Fruit fly (Drosophila melanogaster) whole organism, embryonic: ENCODE measurements around the gene CG42307.

Experiments used
- Asciz ChIP-seq: fragments of 200-800 bp; sonication (Bioruptor generic); optimal IDR thresholded peaks from 2 replicates; lab custom pipeline; 2017; ENCODE audit warnings: missing biosample characterization, mild to moderate bottlenecking, missing genetic modification characterization, missing genetic modification reagents
- Atf6 ChIP-seq: fragments of 200-800 bp; sonication (Bioruptor generic); IDR thresholded peaks from 2 replicates; pipeline ENCODE4 v1.3.6; 2022; ENCODE audit warnings: missing biosample characterization, missing genetic modification characterization
- BEAF-32 ChIP-seq: fragments of 200-800 bp; sonication (Bioruptor generic); optimal IDR thresholded peaks from 3 replicates; lab custom pipeline; 2017; ENCODE audit warnings: missing biosample characterization, missing genetic modification characterization, mild to moderate bottlenecking, moderate library complexity, missing genetic modification reagents
- CG10321 ChIP-seq: fragments of 200-800 bp; sonication (Bioruptor generic); IDR thresholded peaks from 2 replicates; pipeline ENCODE4 v1.3.6; 2022; ENCODE audit warnings: missing biosample characterization, missing genetic modification characterization
- CG10462 ChIP-seq: fragments of 200-800 bp; sonication (Bioruptor generic); optimal IDR thresholded peaks from 2 replicates; lab custom pipeline; 2016; ENCODE audit warnings: missing biosample characterization, missing genetic modification characterization
- CG10654 ChIP-seq: fragments of 200-800 bp; sonication (Bioruptor generic); optimal IDR thresholded peaks from 2 replicates; lab custom pipeline; 2016; ENCODE audit warnings: missing biosample characterization, missing genetic modification characterization
- CG10959 ChIP-seq: fragments of 200-800 bp; sonication (Bioruptor generic); IDR thresholded peaks from 2 replicates; pipeline ENCODE4 v1.3.6; 2022; ENCODE audit warnings: missing biosample characterization, missing genetic modification characterization
- CG13296 ChIP-seq: fragments of 200-800 bp; sonication (Bioruptor generic); optimal IDR thresholded peaks from 3 replicates; lab custom pipeline; 2018; ENCODE audit warnings: missing biosample characterization, mild to moderate bottlenecking, missing genetic modification characterization
- CG13775 ChIP-seq: fragments of 200-800 bp; sonication (Bioruptor generic); optimal IDR thresholded peaks from 3 replicates; lab custom pipeline; 2017; ENCODE audit warnings: missing biosample characterization, mild to moderate bottlenecking, missing genetic modification characterization
- CG14441 ChIP-seq: fragments of 200-800 bp; sonication (Bioruptor generic); IDR thresholded peaks from 2 replicates; pipeline ENCODE4 v1.3.6; 2022; ENCODE audit warnings: missing biosample characterization, missing genetic modification characterization
- CG15479 ChIP-seq: fragments of 200-800 bp; sonication (Bioruptor generic); optimal IDR thresholded peaks from 3 replicates; lab custom pipeline; 2019; ENCODE audit warnings: missing biosample characterization, mild to moderate bottlenecking, missing genetic modification characterization, moderate library complexity
- CG16813 ChIP-seq: fragments of 200-800 bp; sonication (Bioruptor generic); IDR thresholded peaks from 3 replicates; pipeline ENCODE4 v1.3.6; 2022; ENCODE audit warnings: missing biosample characterization, missing genetic modification characterization; ENCODE audit not compliant: partially characterized antibody
- CG1832 ChIP-seq: fragments of 200-800 bp; sonication (Bioruptor generic); optimal IDR thresholded peaks from 2 replicates; lab custom pipeline; 2017; ENCODE audit warnings: missing biosample characterization, mild to moderate bottlenecking, missing genetic modification characterization, inconsistent platforms
- CG30431 ChIP-seq: fragments of 200-800 bp; sonication (Bioruptor generic); optimal IDR thresholded peaks from 2 replicates; lab custom pipeline; 2017; ENCODE audit warnings: missing biosample characterization, missing genetic modification characterization
- CG32772 ChIP-seq: fragments of 200-800 bp; sonication (Bioruptor generic); IDR thresholded peaks from 2 replicates; pipeline ENCODE4 v1.3.6; 2022; ENCODE audit warnings: missing biosample characterization, missing genetic modification characterization
- CG33213 ChIP-seq: fragments of 200-800 bp; sonication (Bioruptor generic); optimal IDR thresholded peaks from 3 replicates; lab custom pipeline; 2016; ENCODE audit warnings: missing biosample characterization, missing genetic modification characterization
- CG34376 ChIP-seq: fragments of 200-800 bp; sonication (Bioruptor generic); optimal IDR thresholded peaks from 2 replicates; lab custom pipeline; 2018; ENCODE audit warnings: missing biosample characterization, mild to moderate bottlenecking, missing genetic modification characterization
- CG4730 ChIP-seq: fragments of 200-800 bp; sonication (Bioruptor generic); IDR thresholded peaks from 2 replicates; pipeline ENCODE4 v1.3.6; 2022; ENCODE audit warnings: missing biosample characterization, missing genetic modification characterization
- CG7928 ChIP-seq: fragments of 200-800 bp; sonication (Bioruptor generic); optimal IDR thresholded peaks from 2 replicates; lab custom pipeline; 2017; ENCODE audit warnings: missing biosample characterization, mild to moderate bottlenecking, missing genetic modification characterization
- CG8281 ChIP-seq: fragments of 200-800 bp; sonication (Bioruptor generic); optimal IDR thresholded peaks from 2 replicates; lab custom pipeline; 2018; ENCODE audit warnings: missing biosample characterization, mild to moderate bottlenecking, missing genetic modification characterization, moderate library complexity
- Eip74EF ChIP-seq, 2 experiments: fragments of 200-800 bp in 1 of 2; fragments of >200 bp in 1 of 2; sonication (Bioruptor generic) in 1 of 2; optimal IDR thresholded peaks; 2 replicates each; lab custom pipeline; 2017 to 2019; ENCODE audit warnings: missing biosample characterization in 2 of 2, missing genetic modification characterization in 2 of 2, mild to moderate bottlenecking in 1 of 2, moderate library complexity in 1 of 2
- HmgD ChIP-seq: fragments of 200-800 bp; sonication (Bioruptor generic); optimal IDR thresholded peaks from 3 replicates; lab custom pipeline; 2016; ENCODE audit warnings: missing biosample characterization, missing genetic modification characterization
- Nf-YC ChIP-seq: fragments of 200-800 bp; optimal IDR thresholded peaks from 3 replicates; lab custom pipeline; 2019; ENCODE audit warnings: missing biosample characterization, mild to moderate bottlenecking, missing genetic modification characterization, moderate library complexity
- NfI ChIP-seq: fragments of 200-800 bp; sonication (Bioruptor generic); optimal IDR thresholded peaks from 3 replicates; lab custom pipeline; 2018; ENCODE audit warnings: missing biosample characterization, mild to moderate bottlenecking, missing genetic modification characterization, moderate library complexity
- Pdp1 ChIP-seq, 2 experiments: fragments of 200-800 bp; sonication (Bioruptor generic); optimal IDR thresholded peaks; 3 replicates each; lab custom pipeline; 2016; ENCODE audit warnings: missing biosample characterization in 2 of 2, missing genetic modification characterization in 2 of 2, mild to moderate bottlenecking in 1 of 2, moderate library complexity in 1 of 2
- Sin3A ChIP-seq: fragments of >200 bp; optimal IDR thresholded peaks from 2 replicates; lab custom pipeline; 2018
- bab2 ChIP-seq: fragments of 200-800 bp; sonication (Bioruptor generic); optimal IDR thresholded peaks from 2 replicates; lab custom pipeline; 2016; ENCODE audit warnings: missing biosample characterization, missing genetic modification characterization
- chinmo ChIP-seq: fragments of 200-800 bp; sonication (Bioruptor generic); IDR thresholded peaks from 4 replicates; pipeline ENCODE4 v1.3.6; 2022; ENCODE audit warnings: missing biosample characterization, missing genetic modification characterization; ENCODE audit not compliant: partially characterized antibody
- corto ChIP-seq: fragments of 200-800 bp; sonication (Bioruptor generic); optimal IDR thresholded peaks from 2 replicates; lab custom pipeline; 2016; ENCODE audit warnings: missing biosample characterization, mild to moderate bottlenecking, missing genetic modification characterization, moderate library complexity
- cwo ChIP-seq: fragments of 200-800 bp; sonication (Bioruptor generic); optimal IDR thresholded peaks from 3 replicates; lab custom pipeline; 2017; ENCODE audit warnings: missing biosample characterization, missing genetic modification characterization, mild to moderate bottlenecking, moderate library complexity, missing genetic modification reagents
- dati ChIP-seq: fragments of 200-800 bp; sonication (Bioruptor generic); IDR thresholded peaks from 2 replicates; pipeline ENCODE4 v1.3.6; 2022; ENCODE audit warnings: missing biosample characterization, missing genetic modification characterization
- exex ChIP-seq: fragments of 200-800 bp; sonication (Bioruptor generic); optimal IDR thresholded peaks from 4 replicates; lab custom pipeline; 2018; ENCODE audit warnings: missing biosample characterization, mild to moderate bottlenecking, missing genetic modification characterization, moderate library complexity
- fd64A ChIP-seq: fragments of 200-800 bp; sonication (Bioruptor generic); optimal IDR thresholded peaks from 3 replicates; lab custom pipeline; 2018; ENCODE audit warnings: missing biosample characterization, mild to moderate bottlenecking, missing genetic modification characterization
- gce ChIP-seq: fragments of 200-800 bp; sonication (Bioruptor generic); IDR thresholded peaks from 3 replicates; pipeline ENCODE4 v1.3.6; 2022; ENCODE audit warnings: missing biosample characterization, missing genetic modification characterization
- gcm2 ChIP-seq: fragments of 200-800 bp; sonication (Bioruptor generic); optimal IDR thresholded peaks from 2 replicates; lab custom pipeline; 2016; ENCODE audit warnings: missing biosample characterization, missing genetic modification characterization
- lab ChIP-seq: fragments of 200-800 bp; sonication (Bioruptor generic); optimal IDR thresholded peaks from 3 replicates; lab custom pipeline; 2017; ENCODE audit warnings: missing biosample characterization, missing genetic modification characterization, mild to moderate bottlenecking, moderate library complexity, missing genetic modification reagents
- mirr ChIP-seq: fragments of 200-800 bp; sonication (Bioruptor generic); optimal IDR thresholded peaks from 3 replicates; lab custom pipeline; 2018; ENCODE audit warnings: missing biosample characterization, mild to moderate bottlenecking, missing genetic modification characterization
- oc ChIP-seq: fragments of 200-800 bp; sonication (Bioruptor generic); optimal IDR thresholded peaks from 2 replicates; lab custom pipeline; 2018; ENCODE audit warnings: missing biosample characterization, mild to moderate bottlenecking, missing genetic modification characterization, moderate library complexity
- otp ChIP-seq: fragments of 200-800 bp; sonication (Bioruptor generic); IDR thresholded peaks from 3 replicates; pipeline ENCODE4, ENCODE4 v1.3.6; 2022; ENCODE audit warnings: missing biosample characterization, missing genetic modification characterization
- ranshi ChIP-seq: fragments of 200-800 bp; sonication (Bioruptor generic); IDR thresholded peaks from 2 replicates; pipeline ENCODE4 v1.3.6; 2022; ENCODE audit warnings: missing biosample characterization, missing genetic modification characterization
- sc ChIP-seq, 3 experiments: fragments of >200 bp in 2 of 3; fragments of 200-800 bp in 1 of 3; sonication (Bioruptor generic) in 1 of 3; optimal IDR thresholded peaks; 2 replicates in 2 of 3; 3 replicates in 1 of 3; lab custom pipeline; 2017; ENCODE audit warnings: mild to moderate bottlenecking in 1 of 3, missing biosample characterization in 1 of 3, missing genetic modification characterization in 1 of 3, missing genetic modification reagents in 1 of 3
- scrt ChIP-seq: fragments of 200-800 bp; sonication (Bioruptor generic); optimal IDR thresholded peaks from 2 replicates; lab custom pipeline; 2018; ENCODE audit warnings: missing biosample characterization, mild to moderate bottlenecking, missing genetic modification characterization, moderate library complexity
- stc ChIP-seq: fragments of 200-800 bp; sonication (Bioruptor generic); IDR thresholded peaks from 2 replicates; pipeline ENCODE4 v1.3.6; 2022; ENCODE audit warnings: missing biosample characterization, missing genetic modification characterization
- sug ChIP-seq: fragments of 200-800 bp; optimal IDR thresholded peaks from 2 replicates; lab custom pipeline; 2019; ENCODE audit warnings: missing biosample characterization, mild to moderate bottlenecking, missing genetic modification characterization, moderate library complexity
- tap ChIP-seq: fragments of 200-800 bp; optimal IDR thresholded peaks from 3 replicates; lab custom pipeline; 2019; ENCODE audit warnings: missing biosample characterization, mild to moderate bottlenecking, missing genetic modification characterization, moderate library complexity
- toy ChIP-seq: fragments of 200-800 bp; sonication (Bioruptor generic); IDR thresholded peaks from 2 replicates; pipeline ENCODE4 v1.3.6; 2022; ENCODE audit warnings: missing biosample characterization, missing genetic modification characterization
- zfh1 ChIP-seq: fragments of 200-800 bp; sonication (Bioruptor generic); IDR thresholded peaks from 3 replicates; pipeline ENCODE4 v1.3.6; 2022; ENCODE audit warnings: missing biosample characterization, missing genetic modification characterization

The CG42307 gene

dm6 chr3L:7339216-7339742, 10.3 kb downstream of the CG42307 start, which contains the start of the genes lark and eco (continued):
- TF ChIP-seq CG13775 (GFP tag; lab: Kevin White, UChicago) (no peak), HmgD (GFP tag; lab: Kevin White, UChicago) (peak; percentile 3), CG13296 (GFP tag; lab: Kevin White, UChicago) (no peak), tap (tag; lab: Kevin White, UChicago) (no peak), bab2 (GFP tag; lab: Kevin White, UChicago) (no peak), Atf6 (GFP tag; lab: Robert Waterston, UW) (0 out of 2 replicates have a peak, but pooled peaks have one; percentile 9)

- TF ChIP-seq sc (optimal IDR thresholded peaks at IDR 0.05; lab: Kevin White, UChicago) (no peak), sc (GFP tag; optimal IDR thresholded peaks at IDR 0.05; lab: Kevin White, UChicago) (no peak), ranshi (GFP tag; lab: Robert Waterston, UW) (no peak), CG13296 (GFP tag; lab: Kevin White, UChicago) (peak; percentile 17), CG15479 (peak; percentile 69), mirr (GFP tag; lab: Kevin White, UChicago) (peak; percentile 91), exex (tag; lab: Kevin White, UChicago) (peak; percentile 96), Sin3A (no peak), CG32772 (GFP tag; lab: Robert Waterston, UW) (no peak), Pdp1 (GFP tag; optimal IDR thresholded peaks at IDR 0.05; lab: Kevin White, UChicago) (peak in 1 of 2 experiments; percentile 24), CG16813 (no peak), CG7928 (GFP tag; lab: Kevin White, UChicago) (no peak), CG13775 (GFP tag; lab: Kevin White, UChicago) (no peak), lab (GFP tag; lab: Kevin White, UChicago) (peak; percentile 8), CG4730 (GFP tag; lab: Robert Waterston, UW) (no peak), dati (no peak), sug (peak; percentile 38), otp (GFP tag; lab: Robert Waterston, UW) (no peak), stc (GFP tag; lab: Robert Waterston, UW) (no peak), fd64A (GFP tag; lab: Kevin White, UChicago) (no peak), CG34376 (GFP tag; lab: Kevin White, UChicago) (peak; percentile 77), BEAF-32 (GFP tag; lab: Kevin White, UChicago) (no peak), zfh1 (GFP tag; lab: Robert Waterston, UW) (no peak), cwo (GFP tag; lab: Kevin White, UChicago) (peak; percentile 68)
- TF ChIP-seq, all 482 proteins: peak for 9
Observed at dm6 chr3L:7344001-7344400, 15.1 kb downstream of the CG42307 start.

DNA sequence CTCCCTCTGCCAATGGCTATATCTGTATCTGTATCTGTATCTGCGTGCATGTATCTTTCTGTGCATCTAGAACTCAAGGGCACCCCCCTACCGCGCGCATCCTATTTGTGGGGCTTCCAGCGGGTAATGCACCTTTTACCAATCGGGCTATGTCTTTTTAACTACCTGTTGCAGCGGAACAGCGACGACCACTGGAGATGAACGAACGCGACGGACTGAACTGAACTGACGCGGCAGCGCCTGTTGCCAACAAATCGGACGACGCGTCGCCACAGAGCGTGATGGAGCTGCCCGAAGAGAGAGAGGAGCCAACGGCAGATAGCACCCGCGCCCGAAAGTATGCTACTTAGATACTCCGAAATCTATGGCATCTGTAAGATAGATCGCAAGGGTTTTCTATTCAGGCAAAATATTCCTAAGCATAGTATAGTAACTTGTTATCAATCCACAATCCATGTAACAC, 16.1 kb downstream of the CG42307 start, which contains the start of gene Cln7:
TSS of gene Cln7 (minus strand) at position 219 of the 463 bp plus-strand sequence.
- no peak for TF ChIP-seq toy (GFP tag; lab: Robert Waterston, UW)
- no peak for TF ChIP-seq CG10654 (GFP tag; lab: Kevin White, UChicago)
- TF ChIP-seq CG14441, result no peak
- no peak for TF ChIP-seq CG10321 (GFP tag; lab: Robert Waterston, UW)
- no peak for TF ChIP-seq CG10462 (GFP tag; lab: Kevin White, UChicago)
- peak; percentile 35 for TF ChIP-seq scrt (GFP tag; lab: Kevin White, UChicago)
- peak; percentile 56 for TF ChIP-seq Atf6 (GFP tag; lab: Robert Waterston, UW)
- TF ChIP-seq Nf-YC (tag; lab: Kevin White, UChicago), result peak; percentile 70
- no peak for TF ChIP-seq Asciz (GFP tag; lab: Kevin White, UChicago)
- peak; percentile 87; the same call in 2 of the 4 replicates for TF ChIP-seq chinmo (GFP tag; lab: Robert Waterston, UW)
- no peak for TF ChIP-seq CG30431
- peak; percentile 22 for TF ChIP-seq CG1832 (GFP tag; lab: Kevin White, UChicago)
- TF ChIP-seq CG10959 (GFP tag; lab: Robert Waterston, UW), result no peak
- no peak for TF ChIP-seq gcm2
- TF ChIP-seq oc (tag; lab: Kevin White, UChicago), result no peak
- TF ChIP-seq corto (GFP tag; lab: Kevin White, UChicago), result no peak
- TF ChIP-seq CG8281 (tag; lab: Kevin White, UChicago), result no peak
- TF ChIP-seq gce, result peak; percentile 66; the same call in 1 of the 3 replicates
- TF ChIP-seq Eip74EF (GFP tag; optimal IDR thresholded peaks at IDR 0.05; lab: Kevin White, UChicago), result peak in 1 of 2 experiments; percentile 29
- peak; percentile 11 for TF ChIP-seq NfI (GFP tag; lab: Kevin White, UChicago)
- TF ChIP-seq CG33213, result no peak
